Fruit fly (Drosophila melanogaster): ENCODE data around the gene CG12091.

The CG12091 gene

dm6 chr3L:1584781-1585180 lies 48.1 kb upstream of the CG12091 start (continued):
- TF ChIP-seq seq (GFP tag; IDR thresholded peaks at IDR 0.05) = no peak
- TF ChIP-seq Atf6 (GFP tag; IDR thresholded peaks at IDR 0.05) = no peak
- TF ChIP-seq Rx (GFP tag; IDR thresholded peaks at IDR 0.05) = no peak
- TF ChIP-seq cg (GFP tag; optimal IDR thresholded peaks at IDR 0.05) = no peak
- no peak for TF ChIP-seq CG16813 (GFP tag; IDR thresholded peaks at IDR 0.05; ENCODE audit: partially characterized antibody)
- TF ChIP-seq CG10431 (GFP tag; optimal IDR thresholded peaks at IDR 0.05) = no peak
- no peak for TF ChIP-seq TFAM (GFP tag; optimal IDR thresholded peaks at IDR 0.05)
- no peak for TF ChIP-seq Ets65A (GFP tag)
- TF ChIP-seq ase (GFP tag; IDR thresholded peaks at IDR 0.05) = 0 out of 3 replicates have a peak, but pooled peaks have one; percentile 15
- TF ChIP-seq Awh (GFP tag; IDR thresholded peaks at IDR 0.05) = peak; percentile 72
- TF ChIP-seq mirr (GFP tag; optimal IDR thresholded peaks at IDR 0.05) = no peak
- no peak for TF ChIP-seq Lpt (GFP tag; optimal IDR thresholded peaks at IDR 0.05)
- no peak for TF ChIP-seq bbx (GFP tag; IDR thresholded peaks at IDR 0.05; ENCODE audit: partially characterized antibody)
- no peak for TF ChIP-seq scrt (GFP tag; optimal IDR thresholded peaks at IDR 0.05)
- no peak for TF ChIP-seq salm (tag; optimal IDR thresholded peaks at IDR 0.05)
- no peak for TF ChIP-seq CG43689 (GFP tag; IDR thresholded peaks at IDR 0.05)
- no peak for TF ChIP-seq sug (tag; optimal IDR thresholded peaks at IDR 0.05)
- TF ChIP-seq nom (GFP tag; optimal IDR thresholded peaks at IDR 0.05) = peak; percentile 66
- no peak for TF ChIP-seq hkb (optimal IDR thresholded peaks at IDR 0.05)
- 0 out of 2 replicates have a peak, but pooled peaks have one; percentile 34 for TF ChIP-seq hkb (GFP tag; IDR thresholded peaks at IDR 0.05)
- TF ChIP-seq Meics (GFP tag; optimal IDR thresholded peaks at IDR 0.05) = no peak
- no peak for TF ChIP-seq sens-2 (GFP tag; IDR thresholded peaks at IDR 0.05)
- no peak for TF ChIP-seq CG30431 (GFP tag; optimal IDR thresholded peaks at IDR 0.05)
- 0 out of 2 replicates have a peak, but pooled peaks have one; percentile 31 for TF ChIP-seq CG31441 (GFP tag; IDR thresholded peaks at IDR 0.05)
- TF ChIP-seq CG17361 (GFP tag; IDR thresholded peaks at IDR 0.05) = 0 out of 3 replicates have a peak, but pooled peaks have one; percentile 39
- no peak for TF ChIP-seq Ssrp (tag; optimal IDR thresholded peaks at IDR 0.05)
- TF ChIP-seq CG10366 (GFP tag; IDR thresholded peaks at IDR 0.05) = peak; percentile 7; the same call in 1 of the 2 replicates
- no peak for TF ChIP-seq schlank (tag; optimal IDR thresholded peaks at IDR 0.05)
- TF ChIP-seq zfh2 (GFP tag; optimal IDR thresholded peaks at IDR 0.05) = no peak
- TF ChIP-seq CkIIα-i1 (GFP tag; IDR thresholded peaks at IDR 0.05) = no peak
- TF ChIP-seq caup (GFP tag; optimal IDR thresholded peaks at IDR 0.05; ENCODE audit: severe bottlenecking) = no peak
- no peak for TF ChIP-seq Pdp1 (GFP tag; optimal IDR thresholded peaks at IDR 0.05)
- no peak for TF ChIP-seq CG10147 (GFP tag; optimal IDR thresholded peaks at IDR 0.05)
- TF ChIP-seq yki (optimal IDR thresholded peaks at IDR 0.05) = no peak
- peak; percentile 56 for TF ChIP-seq CG17359 (tag; optimal IDR thresholded peaks at IDR 0.05)
- TF ChIP-seq bcd (GFP tag; optimal IDR thresholded peaks at IDR 0.05) = no peak
- no peak for TF ChIP-seq CG18764 (GFP tag; optimal IDR thresholded peaks at IDR 0.05)
- no peak for TF ChIP-seq sd (tag; optimal IDR thresholded peaks at IDR 0.05)
- TF ChIP-seq Spps (tag; optimal IDR thresholded peaks at IDR 0.05) = no peak
- TF ChIP-seq ken (GFP tag; IDR thresholded peaks at IDR 0.05) = no peak
- TF ChIP-seq gem (tag; optimal IDR thresholded peaks at IDR 0.05) = no peak
- no peak for TF ChIP-seq Trl (optimal IDR thresholded peaks at IDR 0.05)
- no peak for TF ChIP-seq Trl (GFP tag; optimal IDR thresholded peaks at IDR 0.05)
- TF ChIP-seq CG18011 (GFP tag; optimal IDR thresholded peaks at IDR 0.05) = no peak
- no peak for TF ChIP-seq pho (GFP tag; optimal IDR thresholded peaks at IDR 0.05)
- TF ChIP-seq CG9932 (GFP tag; IDR thresholded peaks at IDR 0.05) = no peak
- no peak for TF ChIP-seq Doc3 (GFP tag; IDR thresholded peaks at IDR 0.05; ENCODE audit: partially characterized antibody)
- no peak for TF ChIP-seq slp2 (GFP tag; optimal IDR thresholded peaks at IDR 0.05)
- TF ChIP-seq jing (GFP tag; optimal IDR thresholded peaks at IDR 0.05) = no peak
- TF ChIP-seq fd64A (GFP tag; optimal IDR thresholded peaks at IDR 0.05) = no peak
- 0 out of 3 replicates have a peak, but pooled peaks have one; percentile 18 for TF ChIP-seq CG11560 (tag; IDR thresholded peaks at IDR 0.05)
- TF ChIP-seq Scr (GFP tag; IDR thresholded peaks at IDR 0.05; ENCODE audit: partially characterized antibody) = no peak
